Worm (Caenorhabditis elegans) whole organism, L4 larva: ENCODE measurements around the gene gex-5.

Experiments
- R02D3.7 ChIP-seq: fragments of 150-350 bp; sonication (generic microtip); optimal IDR thresholded peaks from 3 replicates; lab custom pipeline; 2014; ENCODE audit warnings: missing biosample characterization, missing genetic modification characterization
- Y5F2A.4 ChIP-seq: fragments of 200-800 bp; sonication (Bioruptor generic); optimal IDR thresholded peaks from 2 replicates; lab custom pipeline; 2018; ENCODE audit warnings: mild to moderate bottlenecking, missing genetic modification characterization, missing compliant biosample characterization
- ZK337.2 ChIP-seq: fragments of 200-800 bp; sonication (Bioruptor generic); IDR thresholded peaks from 2 replicates; pipeline ENCODE4 v1.3.6; 2022; ENCODE audit warnings: missing genetic modification reagents, missing genetic modification characterization, missing compliant biosample characterization
- ZK546.5 ChIP-seq, 2 experiments: sonication (generic microtip); optimal IDR thresholded peaks; 2 replicates each; lab custom pipeline; 2017; ENCODE audit warnings: missing biosample characterization in 2 of 2, missing genetic modification characterization in 2 of 2
- cey-2 ChIP-seq: sonication (generic microtip); optimal IDR thresholded peaks from 3 replicates; lab custom pipeline; 2017; ENCODE audit warnings: missing genetic modification characterization, mild to moderate bottlenecking, missing compliant biosample characterization, antibody characterized with exemption, borderline replicate concordance; ENCODE audit not compliant: insufficient read depth
- fkh-10 ChIP-seq: fragments of 150-350 bp; optimal IDR thresholded peaks from 2 replicates; lab custom pipeline; 2014; ENCODE audit warnings: missing biosample characterization, missing genetic modification reagents, missing genetic modification characterization
- lin-1 ChIP-seq: fragments of 200-800 bp; sonication (Bioruptor generic); IDR thresholded peaks from 2 replicates; pipeline ENCODE4 v1.3.6; 2022; ENCODE audit warnings: missing genetic modification reagents, missing genetic modification characterization, missing compliant biosample characterization
- lin-13 ChIP-seq: fragments of 150-350 bp; optimal IDR thresholded peaks from 2 replicates; lab custom pipeline; 2014; ENCODE audit warnings: missing biosample characterization, missing genetic modification reagents, missing genetic modification characterization
- mxl-2 ChIP-seq: fragments of 200-800 bp; sonication (Bioruptor generic); conservative IDR thresholded peaks from 2 replicates; pipeline ENCODE4 v1.3.6; 2022; ENCODE audit warnings: missing genetic modification reagents, missing genetic modification characterization, missing compliant biosample characterization
- set-16 ChIP-seq: fragments of 200-800 bp; sonication (Bioruptor generic); IDR thresholded peaks from 2 replicates; pipeline ENCODE4 v1.3.6; 2022; ENCODE audit warnings: missing genetic modification reagents, missing genetic modification characterization, missing compliant biosample characterization
- zag-1 ChIP-seq: fragments of 150-350 bp; optimal IDR thresholded peaks from 2 replicates; lab custom pipeline; 2014; ENCODE audit warnings: missing biosample characterization, missing genetic modification characterization

ce11 chrIII:4766842-4767241 is 14.9 kb downstream of the gex-5 start:
- TF ChIP-seq fkh-10 (GFP tag; lab: Kevin White, UChicago) (no peak), cey-2 (no peak), ZK546.5 (tag; optimal IDR thresholded peaks at IDR 0.05; lab: Kevin White, UChicago) (no peak), R02D3.7 (tag; lab: Kevin White, UChicago) (no peak), zag-1 (tag; lab: Kevin White, UChicago) (no peak), set-16 (GFP tag; lab: Robert Waterston, UW) (no peak), mxl-2 (no peak), ZK337.2 (GFP tag; lab: Robert Waterston, UW) (no peak), lin-13 (no peak), Y5F2A.4 (GFP tag; lab: Kevin White, UChicago) (no peak), lin-1 (GFP tag; lab: Robert Waterston, UW) (no peak)
